Worm (Caenorhabditis elegans) whole organism, L4/young adult: ENCODE data around the gene T26H8.5.
"Not testable (repeated sequence)": the region's sequence is repeated elsewhere in the genome, so short reads cannot be mapped to it uniquely, and the experiment has no call there.

Source experiments
- W03F9.2 ChIP-seq: fragments of 150-350 bp; optimal IDR thresholded peaks from 2 replicates; lab custom pipeline; 2014; ENCODE audit warnings: missing biosample characterization, missing genetic modification characterization
- dao-5 ChIP-seq: sonication (generic microtip); optimal IDR thresholded peaks from 2 replicates; lab custom pipeline; 2016; ENCODE audit warnings: missing genotype, missing genetic modification characterization, moderate library complexity, missing compliant biosample characterization
- him-1 ChIP-seq: sonication (generic microtip); optimal IDR thresholded peaks from 2 replicates; lab custom pipeline; 2016; ENCODE audit warnings: missing genotype, missing genetic modification reagents, missing genetic modification characterization, missing compliant biosample characterization

Gene T26H8.5

ce11 chrV:15323417-15323816, 18.0 kb upstream of the T26H8.5 start:
- TF ChIP-seq W03F9.2 (no peak), him-1 (tag; lab: Kevin White, UChicago) (no peak), dao-5 (no peak)

- TF ChIP-seq him-1 (tag; lab: Kevin White, UChicago); W03F9.2; dao-5: not testable (repeated sequence)
Measured at ce11 chrV:15322653-15323052, 17.3 kb upstream of the T26H8.5 start, which contains the start of gene nhr-247. nhr-247 (plus strand) TSS chrV:15322982.

- TF ChIP-seq him-1 (tag; lab: Kevin White, UChicago): no peak
- no peak for TF ChIP-seq W03F9.2
- no peak for TF ChIP-seq dao-5
Measured at ce11 chrV:15318638-15319037, 13.2 kb upstream of the T26H8.5 start, which contains the start of gene nhr-291. nhr-291 (plus strand) TSS chrV:15318961.

ce11 chrV:15315827-15316527, 10.6 kb upstream of the T26H8.5 start, which contains the start of the genes srt-22 and nhr-246:
srt-22 (minus strand) TSS chrV:15315927.
nhr-246 (plus strand) TSS chrV:15316477.
- no peak for TF ChIP-seq W03F9.2
- TF ChIP-seq him-1 (tag; lab: Kevin White, UChicago): no peak
- TF ChIP-seq dao-5: no peak

- TF ChIP-seq him-1 (tag; lab: Kevin White, UChicago): no peak
- TF ChIP-seq dao-5: no peak
- TF ChIP-seq W03F9.2: no peak
Measured at ce11 chrV:15313529-15313928, 8.1 kb upstream of the T26H8.5 start.

ce11 chrV:15310780-15311179, 5.4 kb upstream of the T26H8.5 start, which contains the start of gene irld-62:
irld-62 (plus strand) TSS chrV:15311080.
- TF ChIP-seq him-1 (tag; lab: Kevin White, UChicago) (no peak), dao-5 (no peak), W03F9.2 (no peak)

ce11 chrV:15309011-15309410, 3.6 kb upstream of the T26H8.5 start, which contains the start of gene srz-10:
srz-10 (minus strand) TSS chrV:15309098.
- TF ChIP-seq him-1 (tag; lab: Kevin White, UChicago) (no peak), dao-5 (no peak), W03F9.2 (no peak)

ce11 chrV:15306745-15307144, 1.3 kb upstream of the T26H8.5 start, which contains the start of gene T26H8.4:
T26H8.4 (minus strand) TSS chrV:15306845.
- no peak for TF ChIP-seq W03F9.2
- no peak for TF ChIP-seq dao-5
- no peak for TF ChIP-seq him-1 (tag; lab: Kevin White, UChicago)

- TF ChIP-seq dao-5: no peak
- TF ChIP-seq W03F9.2: no peak
- no peak for TF ChIP-seq him-1 (tag; lab: Kevin White, UChicago)
Measured at ce11 chrV:15303625-15304024, 1.8 kb downstream of the T26H8.5 start, which contains the start of gene srx-48. srx-48 (minus strand) TSS chrV:15303725.

- TF ChIP-seq him-1 (tag; lab: Kevin White, UChicago) (no peak), W03F9.2 (no peak), dao-5 (no peak)
Measured at ce11 chrV:15298597-15298996, 6.8 kb downstream of the T26H8.5 start, which contains the start of gene cpr-3. cpr-3 (minus strand) TSS chrV:15298700.

ce11 chrV:15293865-15294264, 11.5 kb downstream of the T26H8.5 start, which contains the start of gene str-96:
str-96 (minus strand) TSS chrV:15293965.
- TF ChIP-seq him-1 (tag; lab: Kevin White, UChicago): no peak
- TF ChIP-seq W03F9.2: no peak

ce11 chrV:15290995-15291394, 14.4 kb downstream of the T26H8.5 start, which contains the start of gene cyp-34A2:
cyp-34A2 (minus strand) TSS chrV:15291095.
- TF ChIP-seq dao-5 (no peak), W03F9.2 (no peak), him-1 (tag; lab: Kevin White, UChicago) (no peak)

ce11 chrV:15287856-15288255, 17.5 kb downstream of the T26H8.5 start, which contains the start of gene cyp-34A1:
cyp-34A1 (minus strand) TSS chrV:15287956.
- TF ChIP-seq dao-5 (no peak), him-1 (tag; lab: Kevin White, UChicago) (no peak), W03F9.2 (no peak)

ce11 chrV:15285984-15286383, 19.4 kb downstream of the T26H8.5 start:
- TF ChIP-seq W03F9.2: no peak
- no peak for TF ChIP-seq dao-5
- TF ChIP-seq him-1 (tag; lab: Kevin White, UChicago): no peak
